Worm (Caenorhabditis elegans) whole organism, L3 larva: ENCODE measurements around the gene mlt-3.
A peak's percentile ranks its signal among the peaks of the same experiment; 100 is the strongest.

Source experiments
- ZK546.5 ChIP-seq: sonication (generic microtip); optimal IDR thresholded peaks from 2 replicates; lab custom pipeline; 2017; ENCODE audit warnings: missing biosample characterization, missing genetic modification characterization
- aly-2 ChIP-seq: fragments of 150-350 bp; optimal IDR thresholded peaks from 2 replicates; lab custom pipeline; 2014; ENCODE audit warnings: missing biosample characterization, missing genetic modification characterization
- ama-1 ChIP-seq: fragments of 150-350 bp; optimal IDR thresholded peaks from 2 replicates; lab custom pipeline; 2018
- ceh-16 ChIP-seq: sonication (generic microtip); optimal IDR thresholded peaks from 2 replicates; lab custom pipeline; 2017; ENCODE audit warnings: missing biosample characterization, missing genetic modification characterization
- ceh-82 ChIP-seq: fragments of 150-350 bp; optimal IDR thresholded peaks from 2 replicates; lab custom pipeline; 2014; ENCODE audit warnings: missing biosample characterization, missing genetic modification characterization
- ceh-9 ChIP-seq: sonication (generic microtip); optimal IDR thresholded peaks from 2 replicates; lab custom pipeline; 2018; ENCODE audit warnings: missing biosample characterization, missing genetic modification characterization
- egl-27 ChIP-seq: sonication (generic microtip); optimal IDR thresholded peaks from 4 replicates; lab custom pipeline; 2017; ENCODE audit warnings: missing biosample characterization, missing genetic modification reagents, missing genetic modification characterization
- elt-1 ChIP-seq: fragments of 150-350 bp; optimal IDR thresholded peaks from 2 replicates; lab custom pipeline; 2014; ENCODE audit warnings: missing biosample characterization, missing genetic modification characterization
- elt-2 ChIP-seq: sonication (generic microtip); optimal IDR thresholded peaks from 2 replicates; lab custom pipeline; 2016; ENCODE audit warnings: missing genetic modification reagents, mild to moderate bottlenecking, missing genetic modification characterization, missing compliant biosample characterization
- elt-3 ChIP-seq, 3 experiments: fragments of 150-350 bp in 1 of 3; sonication (generic microtip) in 2 of 3; optimal IDR thresholded peaks; 2 replicates in 2 of 3; 4 replicates in 1 of 3; lab custom pipeline; 2014 to 2017; ENCODE audit warnings: missing biosample characterization in 3 of 3, missing genetic modification characterization in 3 of 3
- eor-1 ChIP-seq, 2 experiments: fragments of 150-350 bp; optimal IDR thresholded peaks; 2 replicates each; lab custom pipeline; 2014 to 2018; ENCODE audit warnings: missing biosample characterization in 2 of 2, missing genetic modification characterization in 2 of 2
- fkh-10 ChIP-seq: sonication (generic microtip); optimal IDR thresholded peaks from 2 replicates; lab custom pipeline; 2017; ENCODE audit warnings: missing biosample characterization, missing genetic modification reagents, missing genetic modification characterization
- fos-1 ChIP-seq: fragments of 150-350 bp; optimal IDR thresholded peaks from 2 replicates; lab custom pipeline; 2014; ENCODE audit warnings: missing biosample characterization, missing genetic modification characterization
- hmg-11 ChIP-seq: sonication (generic microtip); optimal IDR thresholded peaks from 2 replicates; lab custom pipeline; 2016; ENCODE audit warnings: missing genetic modification characterization, missing compliant biosample characterization
- jun-1 ChIP-seq: fragments of 150-350 bp; optimal IDR thresholded peaks from 2 replicates; lab custom pipeline; 2014; ENCODE audit warnings: missing biosample characterization, missing genetic modification reagents, missing genetic modification characterization
- lin-15B ChIP-seq: fragments of 150-350 bp; optimal IDR thresholded peaks from 2 replicates; lab custom pipeline; 2014; ENCODE audit warnings: missing biosample characterization, missing genetic modification characterization
- lin-39 ChIP-seq: fragments of 150-350 bp; optimal IDR thresholded peaks from 2 replicates; lab custom pipeline; 2018; ENCODE audit warnings: missing biosample characterization, missing genetic modification reagents, missing genetic modification characterization
- lsy-12 ChIP-seq: sonication (generic microtip); optimal IDR thresholded peaks from 2 replicates; lab custom pipeline; 2016; ENCODE audit warnings: mild to moderate bottlenecking, missing genetic modification characterization, missing compliant biosample characterization
- mdl-1 ChIP-seq: fragments of 150-350 bp; optimal IDR thresholded peaks from 2 replicates; lab custom pipeline; 2014; ENCODE audit warnings: missing biosample characterization, missing genetic modification characterization
- mml-1 ChIP-seq: fragments of 150-350 bp; sonication (generic microtip); optimal IDR thresholded peaks from 3 replicates; lab custom pipeline; 2014; ENCODE audit warnings: missing biosample characterization, missing genetic modification characterization
- nfya-1 ChIP-seq: sonication (generic microtip); optimal IDR thresholded peaks from 2 replicates; lab custom pipeline; 2017; ENCODE audit warnings: missing genetic modification characterization, mild to moderate bottlenecking, missing compliant biosample characterization, antibody characterized with exemption, moderate library complexity; ENCODE audit not compliant: insufficient read depth
- nhr-11 ChIP-seq: fragments of 150-350 bp; optimal IDR thresholded peaks from 2 replicates; lab custom pipeline; 2014; ENCODE audit warnings: missing biosample characterization, missing genetic modification characterization
- nhr-12 ChIP-seq: fragments of 150-350 bp; optimal IDR thresholded peaks from 2 replicates; lab custom pipeline; 2014; ENCODE audit warnings: missing biosample characterization, missing genetic modification characterization
- nhr-23 ChIP-seq: fragments of 150-350 bp; optimal IDR thresholded peaks from 2 replicates; lab custom pipeline; 2014; ENCODE audit warnings: missing biosample characterization, missing genetic modification reagents, missing genetic modification characterization
- nhr-237 ChIP-seq: fragments of 150-350 bp; optimal IDR thresholded peaks from 2 replicates; lab custom pipeline; 2014; ENCODE audit warnings: missing biosample characterization, missing genetic modification characterization
- nhr-28 ChIP-seq: fragments of 150-350 bp; optimal IDR thresholded peaks from 2 replicates; lab custom pipeline; 2014; ENCODE audit warnings: missing biosample characterization, missing genetic modification characterization
- nhr-43 ChIP-seq: sonication (generic microtip); optimal IDR thresholded peaks from 2 replicates; lab custom pipeline; 2016; ENCODE audit warnings: mild to moderate bottlenecking, missing genetic modification characterization, missing compliant biosample characterization; ENCODE audit not compliant: poor library complexity, severe bottlenecking
- nhr-76 ChIP-seq: fragments of 150-350 bp; sonication (generic microtip); optimal IDR thresholded peaks from 5 replicates; lab custom pipeline; 2014; ENCODE audit warnings: missing biosample characterization, missing genetic modification characterization
- nhr-77 ChIP-seq: fragments of 150-350 bp; optimal IDR thresholded peaks from 2 replicates; lab custom pipeline; 2014; ENCODE audit warnings: missing biosample characterization, missing genetic modification characterization
- pha-4 ChIP-seq: fragments of 150-350 bp; optimal IDR thresholded peaks from 2 replicates; lab custom pipeline; 2014; ENCODE audit warnings: missing biosample characterization, missing genetic modification reagents, missing genetic modification characterization
- sea-2 ChIP-seq: fragments of 150-350 bp; sonication (generic microtip); optimal IDR thresholded peaks from 4 replicates; lab custom pipeline; 2014; ENCODE audit warnings: missing biosample characterization, missing genetic modification reagents, missing genetic modification characterization
- snpc-4 ChIP-seq: fragments of 150-350 bp; optimal IDR thresholded peaks from 2 replicates; lab custom pipeline; 2014; ENCODE audit warnings: missing biosample characterization, missing genetic modification characterization
- zag-1 ChIP-seq: fragments of 150-350 bp; optimal IDR thresholded peaks from 2 replicates; lab custom pipeline; 2014; ENCODE audit warnings: missing biosample characterization, missing genetic modification characterization
- ztf-11 ChIP-seq: fragments of 150-350 bp; optimal IDR thresholded peaks from 2 replicates; lab custom pipeline; 2014; ENCODE audit warnings: missing biosample characterization, missing genetic modification characterization
- ztf-4 ChIP-seq: fragments of 150-350 bp; optimal IDR thresholded peaks from 2 replicates; lab custom pipeline; 2014; ENCODE audit warnings: missing biosample characterization, missing genetic modification characterization

Gene mlt-3

DNA sequence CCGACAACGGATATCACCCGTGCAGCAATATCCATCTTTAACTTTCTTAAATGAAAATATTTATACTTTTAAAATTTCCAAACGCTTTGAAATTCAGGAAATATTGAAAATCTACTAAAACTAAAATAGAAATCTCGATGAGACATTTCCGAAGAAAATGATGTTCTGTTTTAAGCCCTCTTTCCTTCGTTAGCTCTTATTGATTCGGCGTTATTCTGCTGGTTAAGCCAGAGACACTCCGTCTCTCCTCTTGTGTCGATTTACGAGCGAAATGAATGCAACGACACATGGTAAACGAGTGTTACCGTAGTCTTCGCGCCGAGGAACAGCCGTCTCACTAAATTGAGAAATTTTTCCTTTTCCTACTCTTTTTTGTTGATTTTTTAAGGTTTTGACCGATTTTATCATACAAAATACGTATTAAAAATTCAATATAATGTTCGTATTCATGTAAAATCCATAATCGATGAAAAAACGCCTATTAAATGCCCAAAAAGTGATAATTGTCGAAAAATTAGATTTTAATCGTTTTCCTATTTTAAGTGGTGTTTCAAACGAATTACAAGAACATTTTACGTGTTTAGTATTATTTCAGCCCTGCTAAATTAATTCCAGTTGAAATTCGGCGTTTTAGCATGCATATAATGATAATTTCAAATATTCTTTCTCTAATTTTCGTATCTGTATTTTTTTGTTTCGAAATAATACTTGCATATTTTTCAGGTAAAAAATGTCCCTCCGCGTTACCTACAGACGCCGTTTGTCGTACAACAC is 41.5 kb upstream of the mlt-3 start, which contains the start of the genes ppm-1.H and rpl-34 (continued):
- TF ChIP-seq lin-39 (tag; lab: Kevin White, UChicago), result peak; percentile 85
- no peak for TF ChIP-seq aly-2 (tag; lab: Kevin White, UChicago)
- peak; percentile 27 for TF ChIP-seq nhr-23 (tag; lab: Kevin White, UChicago)
- no peak for TF ChIP-seq ceh-82 (tag; lab: Kevin White, UChicago)
- no peak for TF ChIP-seq elt-2

DNA sequence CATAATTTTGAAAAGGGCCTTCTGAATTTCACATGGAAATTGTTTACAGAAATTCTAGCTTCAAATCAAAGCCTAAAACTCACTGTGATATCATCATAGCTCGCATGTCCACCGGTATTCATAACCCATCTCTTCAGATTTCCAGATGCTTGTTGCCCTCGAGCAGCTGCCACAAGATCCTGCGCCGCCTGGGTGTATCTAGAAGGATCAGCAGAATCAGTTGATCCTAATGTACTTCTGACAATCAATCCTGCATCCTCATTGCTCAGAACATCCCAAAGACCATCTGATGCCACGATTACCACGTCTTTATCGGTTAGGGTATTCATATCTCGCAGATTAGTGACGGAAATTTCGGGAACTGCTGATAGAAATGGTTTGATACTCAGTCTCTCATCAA is 39.0 kb upstream of the mlt-3 start:
- no peak for TF ChIP-seq nhr-76 (tag; lab: Kevin White, UChicago)
- TF ChIP-seq nhr-237 (tag; lab: Kevin White, UChicago), result no peak
- no peak for TF ChIP-seq aly-2 (tag; lab: Kevin White, UChicago)
- no peak for TF ChIP-seq snpc-4 (tag; lab: Kevin White, UChicago)
- TF ChIP-seq fkh-10 (GFP tag; lab: Kevin White, UChicago), result no peak
- no peak for TF ChIP-seq jun-1
- no peak for TF ChIP-seq fos-1 (tag; lab: Kevin White, UChicago)
- TF ChIP-seq ama-1 (lab: Kevin White, UChicago), result no peak
- no peak for TF ChIP-seq eor-1 (tag; optimal IDR thresholded peaks at IDR 0.05; lab: Kevin White, UChicago)
- TF ChIP-seq mdl-1 (tag; lab: Kevin White, UChicago), result no peak
- TF ChIP-seq nhr-77 (tag; lab: Kevin White, UChicago), result no peak
- TF ChIP-seq elt-3 (tag; optimal IDR thresholded peaks at IDR 0.05; lab: Kevin White, UChicago), result no peak
- no peak for TF ChIP-seq ceh-16 (tag; lab: Kevin White, UChicago)
- TF ChIP-seq lsy-12, result no peak
- TF ChIP-seq hmg-11 (tag; lab: Kevin White, UChicago), result no peak
- no peak for TF ChIP-seq ceh-9 (tag; lab: Kevin White, UChicago)

DNA sequence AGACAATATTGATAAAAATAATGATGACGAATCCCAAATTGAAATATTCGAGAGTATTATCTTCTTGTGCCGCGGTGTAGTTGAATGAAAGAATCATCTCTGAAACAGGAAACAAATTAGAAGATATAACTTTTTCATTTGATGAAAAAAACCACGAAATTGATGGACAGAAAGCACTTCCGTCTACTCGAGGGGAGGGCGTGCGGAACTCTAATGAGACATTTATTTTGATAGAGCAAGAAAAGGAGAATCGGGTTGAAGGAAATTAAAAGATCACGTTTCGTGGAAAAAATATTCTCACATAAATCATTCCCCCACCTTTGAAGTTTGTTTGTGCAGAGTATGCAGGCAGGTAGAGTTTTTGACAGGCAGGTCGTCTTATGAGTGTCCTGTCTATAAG is 34.4 kb upstream of the mlt-3 start, which contains the start of gene sre-14:
sre-14 (minus strand) TSS at position 101 of the 400 bp plus-strand sequence.
- TF ChIP-seq nhr-12 (tag; lab: Kevin White, UChicago) (no peak), sea-2 (GFP tag; lab: Kevin White, UChicago) (no peak), aly-2 (tag; lab: Kevin White, UChicago) (no peak), mml-1 (no peak), jun-1 (no peak), ztf-11 (no peak), ztf-4 (no peak), elt-1 (no peak), mdl-1 (tag; lab: Kevin White, UChicago) (no peak)

DNA sequence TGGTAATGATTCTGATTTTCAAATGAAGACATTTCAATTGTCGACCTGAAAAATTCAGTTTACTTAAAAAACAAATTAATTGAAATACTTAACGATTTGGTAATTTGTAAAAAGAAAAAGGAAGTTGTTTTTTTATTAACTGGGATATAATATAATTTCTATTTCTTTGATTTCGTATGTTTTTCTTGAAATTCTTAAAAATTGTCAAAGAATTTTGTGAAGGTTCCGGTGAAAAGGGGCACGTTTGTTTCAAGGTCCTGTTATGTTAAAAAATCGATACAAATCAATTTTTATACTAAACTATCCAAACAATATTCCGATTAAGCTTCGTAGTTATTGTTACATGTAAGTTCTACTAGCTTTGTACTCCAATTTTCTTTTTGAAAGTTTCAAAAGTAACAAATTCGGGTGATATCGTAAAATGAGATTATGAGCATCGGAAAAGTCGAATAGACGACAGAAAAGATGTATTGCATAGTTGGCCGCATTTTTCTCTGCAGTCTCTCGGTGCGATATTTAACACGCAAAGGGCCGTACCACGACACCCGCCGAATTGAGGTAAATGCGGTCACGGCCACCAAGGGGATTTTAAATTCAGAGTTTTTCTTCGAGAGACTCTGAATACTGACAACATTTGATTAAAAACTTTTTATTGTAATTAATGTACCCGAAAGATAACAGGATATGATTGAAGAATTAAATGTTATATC is 32.4 kb upstream of the mlt-3 start, which contains the start of gene Y39C12A.9:
Y39C12A.9 (minus strand) TSS at position 51 of the 710 bp plus-strand sequence.
- TF ChIP-seq snpc-4 (tag; lab: Kevin White, UChicago) (no peak), fos-1 (tag; lab: Kevin White, UChicago) (no peak), egl-27 (tag; lab: Kevin White, UChicago) (no peak), zag-1 (tag; lab: Kevin White, UChicago) (no peak), elt-1 (no peak), ama-1 (lab: Kevin White, UChicago) (no peak), ztf-4 (no peak), nhr-77 (tag; lab: Kevin White, UChicago) (no peak), lin-15B (tag; lab: Kevin White, UChicago) (peak; percentile 42), nhr-237 (tag; lab: Kevin White, UChicago) (no peak), ZK546.5 (no peak), mdl-1 (tag; lab: Kevin White, UChicago) (no peak), nhr-11 (tag; lab: Kevin White, UChicago) (no peak), lin-39 (tag; lab: Kevin White, UChicago) (peak; percentile 26), nhr-23 (tag; lab: Kevin White, UChicago) (no peak), nhr-43 (tag; lab: Kevin White, UChicago) (no peak), pha-4 (tag; lab: Kevin White, UChicago) (no peak), ceh-16 (tag; lab: Kevin White, UChicago) (no peak), nhr-28 (tag; lab: Kevin White, UChicago) (no peak), hmg-11 (tag; lab: Kevin White, UChicago) (no peak), nfya-1 (peak; percentile 34)
